Worm (Caenorhabditis elegans) whole organism, young adult: ENCODE data around the gene C14A4.6.

Experiments
- F55B11.4 ChIP-seq: sonication (generic microtip); optimal IDR thresholded peaks from 2 replicates; lab custom pipeline; 2016; ENCODE audit warnings: missing compliant biosample characterization, missing genetic modification characterization, borderline replicate concordance; ENCODE audit not compliant: insufficient read depth
- ama-1 ChIP-seq, 3 experiments: fragments of 150-350 bp in 1 of 3; sonication (generic microtip) in 2 of 3; optimal IDR thresholded peaks; 2 replicates each; lab custom pipeline; 2014 to 2018; ENCODE audit warnings: missing biosample characterization in 2 of 3, missing genetic modification characterization in 2 of 3, missing genetic modification reagents in 2 of 3
- egrh-3 ChIP-seq: fragments of 200-800 bp; sonication (Bioruptor generic); IDR thresholded peaks from 2 replicates; pipeline ENCODE4 v1.3.6; 2022; ENCODE audit warnings: missing genetic modification reagents, missing genetic modification characterization, missing compliant biosample characterization
- fkh-3 ChIP-seq: sonication (generic microtip); optimal IDR thresholded peaks from 2 replicates; lab custom pipeline; 2016; ENCODE audit warnings: mild to moderate bottlenecking, missing genetic modification characterization, missing compliant biosample characterization
- lir-1 ChIP-seq: fragments of 200-800 bp; sonication (Bioruptor generic); conservative IDR thresholded peaks from 2 replicates; pipeline ENCODE4 v1.3.6; 2022; ENCODE audit warnings: missing genetic modification reagents, missing genetic modification characterization, missing compliant biosample characterization
- nhr-120 ChIP-seq: fragments of 200-800 bp; sonication (Bioruptor generic); IDR thresholded peaks from 2 replicates; pipeline ENCODE4 v1.3.6; 2022; ENCODE audit warnings: missing genetic modification characterization, missing compliant biosample characterization
- nhr-80 ChIP-seq: sonication (generic microtip); optimal IDR thresholded peaks from 2 replicates; lab custom pipeline; 2016; ENCODE audit warnings: missing genetic modification characterization, missing compliant biosample characterization
- sea-2 ChIP-seq: fragments of 200-800 bp; sonication (Bioruptor generic); IDR thresholded peaks from 2 replicates; pipeline ENCODE4 v1.3.6; 2022; ENCODE audit warnings: missing genetic modification characterization, missing compliant biosample characterization
- snpc-1.1 ChIP-seq: sonication (generic microtip); optimal IDR thresholded peaks from 2 replicates; lab custom pipeline; 2017; ENCODE audit warnings: missing genetic modification characterization, mild to moderate bottlenecking, missing compliant biosample characterization, antibody characterized with exemption, moderate library complexity, missing genotype, missing genetic modification reagents; ENCODE audit not compliant: insufficient read depth
- zfh-2 ChIP-seq: fragments of 200-800 bp; sonication (Bioruptor generic); conservative IDR thresholded peaks from 2 replicates; pipeline ENCODE4 v1.3.6; 2022; ENCODE audit warnings: missing genetic modification reagents, missing genetic modification characterization, missing compliant biosample characterization
- ztf-3 ChIP-seq: fragments of 200-800 bp; sonication (Bioruptor generic); optimal IDR thresholded peaks from 2 replicates; lab custom pipeline; 2018; ENCODE audit warnings: mild to moderate bottlenecking, missing genetic modification characterization, missing compliant biosample characterization

ce11 chrII:10547803-10548693 lies 46.5 kb downstream of the C14A4.6 start:
- TF ChIP-seq nhr-80 (tag; lab: Kevin White, UChicago) (no peak), F55B11.4 (tag; lab: Kevin White, UChicago) (no peak), nhr-120 (GFP tag; lab: Robert Waterston, UW) (no peak), fkh-3 (tag; lab: Kevin White, UChicago) (no peak), ama-1 (optimal IDR thresholded peaks at IDR 0.05; lab: Kevin White, UChicago) (peak; percentile 94), ama-1 (GFP tag; optimal IDR thresholded peaks at IDR 0.05; lab: Kevin White, UChicago) (peak in 1 of 2 experiments; percentile 9), snpc-1.1 (tag; lab: Kevin White, UChicago) (no peak), sea-2 (GFP tag; lab: Robert Waterston, UW) (no peak), zfh-2 (GFP tag; lab: Robert Waterston, UW) (no peak), egrh-3 (GFP tag; lab: Robert Waterston, UW) (no peak), lir-1 (no peak), ztf-3 (GFP tag; lab: Kevin White, UChicago) (no peak)
